Fruit fly (Drosophila melanogaster) whole organism: ENCODE results near the gene Hsp70Ba.

ENCODE experiments used
- Dll ChIP-seq: fragments of >200 bp; optimal IDR thresholded peaks from 2 replicates; lab custom pipeline; 2017
- EcR ChIP-seq, 2 experiments: fragments of >200 bp; optimal IDR thresholded peaks; 2 replicates each; lab custom pipeline; 2017; ENCODE audit warnings: missing biosample characterization in 2 of 2, missing genetic modification characterization in 2 of 2, missing genetic modification reagents in 2 of 2
- pan ChIP-seq: fragments of >200 bp; optimal IDR thresholded peaks from 2 replicates; lab custom pipeline; 2017
- psq ChIP-seq: fragments of >200 bp; optimal IDR thresholded peaks from 2 replicates; lab custom pipeline; 2017
- usp ChIP-seq: fragments of >200 bp; optimal IDR thresholded peaks from 2 replicates; lab custom pipeline; 2017; ENCODE audit warnings: missing biosample characterization, missing genetic modification characterization, mixed read lengths

DNA sequence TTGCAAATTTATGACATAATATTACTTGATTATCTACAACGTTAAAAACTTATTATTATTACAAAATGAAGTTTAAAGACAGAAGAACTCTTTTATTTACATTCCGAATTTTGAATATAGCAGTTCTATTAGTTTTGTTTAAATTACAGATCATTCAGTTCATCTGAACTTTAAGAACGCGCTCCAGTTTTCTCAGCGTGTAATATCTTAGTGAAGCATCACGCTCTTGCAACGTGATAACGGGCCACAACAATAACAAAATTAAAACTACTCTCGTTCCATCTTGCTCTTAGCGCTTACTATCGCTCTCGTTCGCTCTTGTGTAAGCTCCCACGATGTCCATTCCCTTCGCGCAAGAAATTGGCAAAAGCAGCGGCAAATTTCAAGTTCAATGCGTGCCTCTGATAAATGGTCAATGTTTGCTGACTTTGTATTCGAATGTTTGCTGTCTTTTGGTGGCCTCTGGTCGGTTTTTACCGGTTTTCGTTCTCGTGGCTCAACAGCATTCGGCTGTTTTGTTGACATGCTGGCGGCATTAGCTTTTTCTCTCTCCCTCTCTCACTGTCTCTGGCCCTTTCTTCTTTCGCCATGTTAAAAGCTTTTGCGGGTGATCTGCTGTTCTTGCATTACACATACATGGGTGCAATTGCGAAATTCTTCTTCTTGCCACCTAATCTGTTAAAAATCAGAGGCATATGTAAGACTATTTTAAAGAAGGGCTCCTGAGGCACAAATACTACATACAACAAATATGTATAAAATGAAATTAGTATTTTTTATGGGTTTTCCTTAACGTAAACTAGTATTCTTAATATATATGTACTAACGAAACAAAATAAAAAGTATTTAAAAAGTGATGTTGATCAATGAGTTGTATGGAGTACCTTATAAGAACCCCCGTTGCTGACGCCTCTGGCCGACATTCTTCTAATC lies 24.7 kb downstream of the Hsp70Ba start:
- TF ChIP-seq EcR (GFP tag; optimal IDR thresholded peaks at IDR 0.05; lab: Kevin White, UChicago) (no peak), pan (lab: Kevin White, UChicago) (no peak), Dll (lab: Kevin White, UChicago) (no peak), psq (lab: Kevin White, UChicago) (no peak), usp (GFP tag; lab: Kevin White, UChicago) (no peak)
